Worm (Caenorhabditis elegans) whole organism, L4/young adult: Measurements from ENCODE around the gene C44C1.6.

Source experiments
- W03F9.2 ChIP-seq: fragments of 150-350 bp; optimal IDR thresholded peaks from 2 replicates; lab custom pipeline; 2014; ENCODE audit warnings: missing biosample characterization, missing genetic modification characterization
- dao-5 ChIP-seq: sonication (generic microtip); optimal IDR thresholded peaks from 2 replicates; lab custom pipeline; 2016; ENCODE audit warnings: missing genotype, missing genetic modification characterization, moderate library complexity, missing compliant biosample characterization
- him-1 ChIP-seq: sonication (generic microtip); optimal IDR thresholded peaks from 2 replicates; lab custom pipeline; 2016; ENCODE audit warnings: missing genotype, missing genetic modification reagents, missing genetic modification characterization, missing compliant biosample characterization

DNA sequence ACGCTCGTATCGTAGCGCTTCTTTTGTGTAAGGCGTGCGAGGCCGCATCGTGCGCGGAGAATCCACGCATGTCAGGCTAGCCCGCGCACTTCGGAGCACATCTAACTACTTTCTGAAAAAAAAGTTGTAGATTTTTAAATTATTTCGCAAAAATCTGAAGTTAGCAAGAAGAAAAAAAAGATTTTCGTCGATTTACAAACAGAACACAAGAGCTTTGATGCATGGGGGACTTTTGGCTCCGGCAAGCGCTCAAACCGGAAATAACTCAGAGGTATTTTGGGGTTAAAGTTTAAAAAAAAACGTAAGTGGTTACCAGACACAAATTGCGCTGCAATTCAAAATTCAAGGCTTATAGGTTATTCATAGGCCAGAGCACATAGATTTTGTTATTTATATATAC, 47.4 kb upstream of the C44C1.6 start, which contains the start of the genes F55A4.13 and nlf-1:
- TF ChIP-seq W03F9.2 (no peak), him-1 (tag; lab: Kevin White, UChicago) (no peak), dao-5 (tag; lab: Kevin White, UChicago) (no peak)
